Worm (Caenorhabditis elegans): ENCODE results near the gene acdh-8.

DNA sequence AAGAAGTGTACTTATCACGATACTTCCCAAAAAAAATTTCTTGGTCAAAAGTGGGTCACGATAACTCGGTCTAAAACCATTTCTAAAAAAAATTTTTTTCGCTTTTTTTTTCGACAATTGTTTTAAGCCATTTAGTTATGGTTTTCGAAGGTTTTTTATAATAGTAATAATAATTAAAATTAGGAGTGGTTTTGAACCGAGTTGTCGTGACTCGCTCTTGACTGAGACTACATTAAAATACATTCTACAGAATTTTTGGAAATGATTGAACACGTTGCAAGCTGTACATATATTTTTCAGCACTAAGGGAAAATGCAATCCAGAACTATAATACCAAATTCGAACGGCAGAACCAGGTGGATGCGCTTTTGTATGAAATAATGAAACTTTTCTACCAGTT lies 40.1 kb upstream of the acdh-8 start, which contains the start of gene F10C1.8:
- TF ChIP-seq nhr-11 (tag; optimal IDR thresholded peaks at IDR 0.05) (no peak), lin-39 (tag; optimal IDR thresholded peaks at IDR 0.05) (no peak), unc-55 (GFP tag; optimal IDR thresholded peaks at IDR 0.05) (no peak), unc-62 (GFP tag; optimal IDR thresholded peaks at IDR 0.05) (no peak)

All from whole organism, L2 larva.